Worm (Caenorhabditis elegans) whole organism, young adult: ENCODE data around the gene polh-1.

Source experiments
- B0336.3 ChIP-seq: fragments of 200-800 bp; sonication (Bioruptor generic); IDR thresholded peaks from 2 replicates; pipeline ENCODE4 v1.3.6; 2022; ENCODE audit warnings: missing genetic modification characterization, missing compliant biosample characterization
- F39B2.1 ChIP-seq: fragments of 200-800 bp; sonication (Bioruptor generic); IDR thresholded peaks from 2 replicates; pipeline ENCODE4 v1.3.6; 2022; ENCODE audit warnings: missing genetic modification reagents, missing genetic modification characterization, missing compliant biosample characterization
- F55B11.4 ChIP-seq: sonication (generic microtip); optimal IDR thresholded peaks from 2 replicates; lab custom pipeline; 2016; ENCODE audit warnings: missing compliant biosample characterization, missing genetic modification characterization, borderline replicate concordance; ENCODE audit not compliant: insufficient read depth
- T26A5.8 ChIP-seq: sonication (generic microtip); optimal IDR thresholded peaks from 2 replicates; lab custom pipeline; 2016; ENCODE audit warnings: missing genetic modification characterization, missing compliant biosample characterization
- Y67H2A.10 ChIP-seq: fragments of 200-800 bp; sonication (Bioruptor generic); conservative IDR thresholded peaks from 2 replicates; pipeline ENCODE4 v1.3.6; 2022; ENCODE audit warnings: missing genetic modification reagents, missing genetic modification characterization, missing compliant biosample characterization
- Y95B8A.8 ChIP-seq: fragments of 200-800 bp; sonication (Bioruptor generic); IDR thresholded peaks from 2 replicates; pipeline ENCODE4 v1.3.6; 2022; ENCODE audit warnings: missing genetic modification reagents, missing genetic modification characterization, missing compliant biosample characterization
- aptf-2 ChIP-seq: fragments of 200-800 bp; sonication (Bioruptor generic); conservative IDR thresholded peaks from 2 replicates; pipeline ENCODE4 v1.3.6; 2022; ENCODE audit warnings: missing genetic modification reagents, missing genetic modification characterization, missing compliant biosample characterization
- athp-1 ChIP-seq: sonication (generic microtip); optimal IDR thresholded peaks from 2 replicates; lab custom pipeline; 2017; ENCODE audit warnings: mild to moderate bottlenecking, missing genetic modification characterization, missing compliant biosample characterization
- bed-1 ChIP-seq: fragments of 200-800 bp; sonication (Bioruptor generic); IDR thresholded peaks from 2 replicates; pipeline ENCODE4 v1.3.6; 2022; ENCODE audit warnings: missing genetic modification reagents, missing genetic modification characterization, missing compliant biosample characterization
- ceh-27 ChIP-seq: fragments of 200-800 bp; sonication (Bioruptor generic); optimal IDR thresholded peaks from 2 replicates; lab custom pipeline; 2018; ENCODE audit warnings: mild to moderate bottlenecking, missing genetic modification characterization, moderate library complexity, missing compliant biosample characterization
- ceh-40 ChIP-seq: fragments of 200-800 bp; sonication (Bioruptor generic); IDR thresholded peaks from 2 replicates; pipeline ENCODE4 v1.3.6; 2022; ENCODE audit warnings: missing genetic modification characterization, missing compliant biosample characterization
- chd-7 ChIP-seq: sonication (generic microtip); optimal IDR thresholded peaks from 2 replicates; lab custom pipeline; 2016; ENCODE audit warnings: mild to moderate bottlenecking, missing genetic modification characterization, moderate library complexity, missing compliant biosample characterization
- dox-1 ChIP-seq: fragments of 200-800 bp; sonication (Bioruptor generic); IDR thresholded peaks from 2 replicates; pipeline ENCODE4 v1.3.6; 2022; ENCODE audit warnings: missing genetic modification reagents, missing genetic modification characterization, missing compliant biosample characterization
- dpl-1 ChIP-seq: fragments of 150-350 bp; optimal IDR thresholded peaks from 2 replicates; lab custom pipeline; 2014; ENCODE audit warnings: missing biosample characterization, missing genetic modification reagents, missing genetic modification characterization
- egl-44 ChIP-seq: fragments of 200-800 bp; sonication (Bioruptor generic); IDR thresholded peaks from 2 replicates; pipeline ENCODE4 v1.3.6; 2022; ENCODE audit warnings: missing genetic modification reagents, missing genetic modification characterization, missing compliant biosample characterization
- egrh-3 ChIP-seq: fragments of 200-800 bp; sonication (Bioruptor generic); IDR thresholded peaks from 2 replicates; pipeline ENCODE4 v1.3.6; 2022; ENCODE audit warnings: missing genetic modification reagents, missing genetic modification characterization, missing compliant biosample characterization
- ekl-4 ChIP-seq: fragments of 200-800 bp; sonication (Bioruptor generic); IDR thresholded peaks from 2 replicates; pipeline ENCODE4 v1.3.6; 2022; ENCODE audit warnings: missing genetic modification reagents, missing genetic modification characterization, missing compliant biosample characterization
- fkh-3 ChIP-seq: sonication (generic microtip); optimal IDR thresholded peaks from 2 replicates; lab custom pipeline; 2016; ENCODE audit warnings: mild to moderate bottlenecking, missing genetic modification characterization, missing compliant biosample characterization
- hlh-12 ChIP-seq: sonication (generic microtip); optimal IDR thresholded peaks from 2 replicates; lab custom pipeline; 2016; ENCODE audit warnings: missing genetic modification characterization, missing compliant biosample characterization
- lag-1 ChIP-seq: fragments of 200-800 bp; sonication (Bioruptor generic); IDR thresholded peaks from 2 replicates; pipeline ENCODE4 v1.3.6; 2022; ENCODE audit warnings: missing genetic modification reagents, missing genetic modification characterization, missing compliant biosample characterization
- lin-26 ChIP-seq: fragments of 200-800 bp; sonication (Bioruptor generic); IDR thresholded peaks from 2 replicates; pipeline ENCODE4 v1.3.6; 2022; ENCODE audit warnings: missing genetic modification reagents, missing genetic modification characterization, missing compliant biosample characterization
- lin-54 ChIP-seq: fragments of 200-800 bp; sonication (Bioruptor generic); optimal IDR thresholded peaks from 2 replicates; lab custom pipeline; 2018; ENCODE audit warnings: mild to moderate bottlenecking, missing genetic modification characterization, missing compliant biosample characterization
- lir-1 ChIP-seq: fragments of 200-800 bp; sonication (Bioruptor generic); conservative IDR thresholded peaks from 2 replicates; pipeline ENCODE4 v1.3.6; 2022; ENCODE audit warnings: missing genetic modification reagents, missing genetic modification characterization, missing compliant biosample characterization
- lsy-27 ChIP-seq: sonication (generic microtip); optimal IDR thresholded peaks from 2 replicates; lab custom pipeline; 2017; ENCODE audit warnings: missing genetic modification characterization, mild to moderate bottlenecking, missing compliant biosample characterization, antibody characterized with exemption, missing genotype, borderline replicate concordance; ENCODE audit not compliant: insufficient read depth
- madf-6 ChIP-seq: fragments of 200-800 bp; sonication (Bioruptor generic); IDR thresholded peaks from 2 replicates; pipeline ENCODE4 v1.3.6; 2022; ENCODE audit warnings: missing genetic modification reagents, missing genetic modification characterization, missing compliant biosample characterization
- mcd-1 ChIP-seq: fragments of 200-800 bp; sonication (Bioruptor generic); IDR thresholded peaks from 2 replicates; pipeline ENCODE4 v1.3.6; 2022; ENCODE audit warnings: missing genetic modification reagents, missing genetic modification characterization, missing compliant biosample characterization
- mxl-1 ChIP-seq: sonication (generic microtip); optimal IDR thresholded peaks from 2 replicates; lab custom pipeline; 2016; ENCODE audit warnings: missing genetic modification characterization, missing compliant biosample characterization
- nfya-1 ChIP-seq: sonication (generic microtip); optimal IDR thresholded peaks from 2 replicates; lab custom pipeline; 2017; ENCODE audit warnings: antibody characterized with exemption, missing compliant biosample characterization, missing genetic modification characterization, borderline replicate concordance; ENCODE audit not compliant: insufficient read depth
- nfya-2 ChIP-seq: fragments of 200-800 bp; sonication (Bioruptor generic); IDR thresholded peaks from 2 replicates; pipeline ENCODE4 v1.3.6; 2022; ENCODE audit warnings: missing genetic modification reagents, missing genetic modification characterization, missing compliant biosample characterization
- nfyb-1 ChIP-seq: fragments of 200-800 bp; sonication (Bioruptor generic); IDR thresholded peaks from 2 replicates; pipeline ENCODE4 v1.3.6; 2022; ENCODE audit warnings: missing genetic modification reagents, missing genetic modification characterization, missing compliant biosample characterization
- nhr-179 ChIP-seq: sonication (generic microtip); optimal IDR thresholded peaks from 2 replicates; lab custom pipeline; 2016; ENCODE audit warnings: mild to moderate bottlenecking, missing genetic modification characterization, missing compliant biosample characterization
- tbp1 ChIP-seq: fragments of 200-800 bp; sonication (Bioruptor generic); optimal IDR thresholded peaks from 2 replicates; lab custom pipeline; 2018; ENCODE audit warnings: mild to moderate bottlenecking, missing genetic modification characterization, missing compliant biosample characterization
- tlf-1 ChIP-seq: fragments of 200-800 bp; sonication (Bioruptor generic); optimal IDR thresholded peaks from 2 replicates; lab custom pipeline; 2018; ENCODE audit warnings: mild to moderate bottlenecking, missing genetic modification characterization, missing compliant biosample characterization
- unc-130 ChIP-seq: sonication (generic microtip); optimal IDR thresholded peaks from 2 replicates; lab custom pipeline; 2016; ENCODE audit warnings: missing genetic modification reagents, missing genetic modification characterization, missing compliant biosample characterization
- xnd-1 ChIP-seq: sonication (generic microtip); optimal IDR thresholded peaks from 2 replicates; lab custom pipeline; 2016; ENCODE audit warnings: missing genotype, missing genetic modification reagents, missing genetic modification characterization, missing compliant biosample characterization
- zfh-2 ChIP-seq: fragments of 200-800 bp; sonication (Bioruptor generic); conservative IDR thresholded peaks from 2 replicates; pipeline ENCODE4 v1.3.6; 2022; ENCODE audit warnings: missing genetic modification reagents, missing genetic modification characterization, missing compliant biosample characterization
- ztf-22 ChIP-seq: fragments of 200-800 bp; sonication (Bioruptor generic); optimal IDR thresholded peaks from 2 replicates; lab custom pipeline; 2018; ENCODE audit warnings: mild to moderate bottlenecking, missing genetic modification characterization, moderate library complexity, missing compliant biosample characterization
- ztf-28 ChIP-seq: fragments of 200-800 bp; sonication (Bioruptor generic); IDR thresholded peaks from 2 replicates; pipeline ENCODE4 v1.3.6; 2022; ENCODE audit warnings: missing genetic modification reagents, missing genetic modification characterization, missing compliant biosample characterization
- ztf-6 ChIP-seq: fragments of 200-800 bp; sonication (Bioruptor generic); IDR thresholded peaks from 2 replicates; pipeline ENCODE4 v1.3.6; 2022; ENCODE audit warnings: missing genetic modification reagents, missing genetic modification characterization, missing compliant biosample characterization

polh-1 gene

DNA sequence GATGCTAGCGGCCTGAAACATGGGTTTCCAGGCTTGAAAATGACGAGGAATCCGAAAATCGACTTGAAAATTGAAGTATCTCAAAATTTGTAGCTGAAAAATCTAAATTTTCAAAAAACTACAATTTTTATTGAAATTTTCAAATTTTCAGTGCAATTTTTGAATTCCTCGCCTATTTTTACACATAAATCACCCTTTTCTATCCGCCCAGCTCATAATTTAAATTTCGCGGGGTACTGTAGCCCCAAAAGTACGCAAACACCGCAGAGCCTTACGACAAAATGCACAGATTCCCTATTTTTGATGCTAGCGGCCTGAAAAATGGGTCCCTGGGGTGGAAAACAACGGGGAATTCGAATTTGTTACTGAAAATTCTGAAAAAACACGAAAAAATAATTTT is 18.6 kb downstream of the polh-1 start:
- TF ChIP-seq ztf-22 (GFP tag; lab: Kevin White, UChicago): no peak
- TF ChIP-seq ceh-27 (GFP tag; lab: Kevin White, UChicago): no peak
- no peak for TF ChIP-seq lag-1 (GFP tag; lab: Robert Waterston, UW)
- TF ChIP-seq dox-1 (GFP tag; lab: Robert Waterston, UW): no peak
- no peak for TF ChIP-seq zfh-2 (GFP tag; lab: Robert Waterston, UW)
- TF ChIP-seq xnd-1 (tag; lab: Kevin White, UChicago): no peak
- no peak for TF ChIP-seq lir-1 (GFP tag; lab: Robert Waterston, UW)
- no peak for TF ChIP-seq Y95B8A.8 (GFP tag; lab: Robert Waterston, UW)
- TF ChIP-seq mcd-1 (GFP tag; lab: Robert Waterston, UW): no peak
- no peak for TF ChIP-seq nfya-2 (GFP tag; lab: Robert Waterston, UW)
- no peak for TF ChIP-seq athp-1 (tag; lab: Kevin White, UChicago)
- no peak for TF ChIP-seq mxl-1 (tag; lab: Kevin White, UChicago)
- no peak for TF ChIP-seq ceh-40 (GFP tag; lab: Robert Waterston, UW)
- TF ChIP-seq ztf-28 (GFP tag; lab: Robert Waterston, UW): no peak
- no peak for TF ChIP-seq madf-6
- TF ChIP-seq, all 124 proteins: peak for 0

DNA sequence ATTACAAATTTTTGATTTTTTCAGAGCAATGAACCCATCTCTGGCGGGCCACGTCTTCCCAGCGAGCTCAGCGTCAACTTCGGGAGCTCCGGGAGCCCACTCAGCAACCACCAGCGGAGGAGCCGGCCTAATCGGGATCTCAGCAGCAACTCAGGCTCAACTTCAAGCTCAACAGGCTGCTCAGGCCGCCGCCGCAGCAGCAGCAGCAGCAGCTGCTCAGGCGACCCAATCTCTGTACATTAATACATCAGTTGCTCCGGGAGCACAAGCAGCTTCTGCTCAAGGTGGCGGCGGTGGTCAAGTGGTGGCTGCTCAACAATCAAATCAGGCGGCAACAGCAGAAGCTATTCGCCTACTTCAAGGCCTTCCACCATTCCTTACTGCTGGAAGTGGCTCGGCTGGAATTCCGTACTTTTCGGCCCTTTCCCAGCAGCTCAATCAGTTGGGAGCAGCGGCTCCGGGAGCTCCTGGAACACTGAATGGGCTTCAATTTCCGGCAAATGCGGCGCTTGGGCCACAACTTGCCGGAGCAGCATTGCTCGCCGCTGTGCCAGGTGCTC is 19.3 kb downstream of the polh-1 start:
- TF ChIP-seq zfh-2 (GFP tag; lab: Robert Waterston, UW): peak; percentile 89
- TF ChIP-seq ekl-4 (GFP tag; lab: Robert Waterston, UW): no peak
- TF ChIP-seq ztf-6 (GFP tag; lab: Robert Waterston, UW): no peak
- no peak for TF ChIP-seq F39B2.1
- TF ChIP-seq fkh-3 (tag; lab: Kevin White, UChicago): no peak
- TF ChIP-seq lsy-27 (tag; lab: Kevin White, UChicago): no peak
- no peak for TF ChIP-seq tlf-1 (GFP tag; lab: Kevin White, UChicago)
- no peak for TF ChIP-seq chd-7 (tag; lab: Kevin White, UChicago)
- TF ChIP-seq egrh-3 (GFP tag; lab: Robert Waterston, UW): peak; percentile 91
- no peak for TF ChIP-seq hlh-12

DNA sequence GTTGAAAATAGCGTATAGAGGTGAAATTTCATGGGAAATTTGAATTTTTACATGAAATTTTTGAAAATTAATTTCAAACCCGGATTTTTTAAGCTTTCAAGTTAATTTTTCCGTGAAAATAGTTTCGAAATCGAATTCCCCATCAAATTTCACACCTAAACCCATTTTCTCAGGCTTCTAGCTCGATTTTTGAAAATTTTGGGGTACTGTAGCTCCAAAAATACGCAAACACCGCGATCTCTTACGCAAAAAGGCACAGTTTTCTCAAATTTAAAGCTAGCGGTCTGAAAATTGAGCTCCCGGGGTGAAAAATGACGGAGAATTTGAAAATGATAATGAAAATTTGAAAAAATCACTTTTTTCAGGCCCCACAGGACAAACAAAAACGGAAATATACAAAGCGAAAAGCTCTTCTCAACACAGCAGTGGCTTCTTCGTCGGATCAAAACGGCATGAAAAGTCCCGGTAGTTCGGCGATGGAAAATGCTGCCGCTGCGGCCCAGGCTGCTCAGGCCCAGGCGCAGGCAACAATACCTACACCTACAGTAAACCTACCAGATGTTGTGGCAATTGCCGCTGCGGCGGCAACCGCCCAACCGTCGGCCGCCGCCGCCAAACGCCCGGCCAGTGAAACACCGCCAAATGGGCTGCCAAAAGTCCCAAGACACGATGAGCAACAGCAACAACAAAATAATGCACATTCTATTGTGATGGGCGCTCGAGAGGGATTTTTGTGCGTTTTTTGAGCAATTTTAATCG is 21.1 kb downstream of the polh-1 start:
- TF ChIP-seq aptf-2: no peak
- TF ChIP-seq nfyb-1: 0 out of 2 replicates have a peak, but pooled peaks have one; percentile 43
- TF ChIP-seq lin-54: no peak
- TF ChIP-seq unc-130: no peak
- no peak for TF ChIP-seq bed-1
- no peak for TF ChIP-seq ztf-22 (GFP tag; lab: Kevin White, UChicago)
- no peak for TF ChIP-seq lin-26 (GFP tag; lab: Robert Waterston, UW)
- TF ChIP-seq dpl-1 (GFP tag; lab: Kevin White, UChicago): no peak
- no peak for TF ChIP-seq lsy-27 (tag; lab: Kevin White, UChicago)
- no peak for TF ChIP-seq nfya-1 (tag; lab: Kevin White, UChicago)
- TF ChIP-seq zfh-2 (GFP tag; lab: Robert Waterston, UW): peak; percentile 77
- no peak for TF ChIP-seq F55B11.4
- TF ChIP-seq Y67H2A.10 (GFP tag; lab: Robert Waterston, UW): no peak
- no peak for TF ChIP-seq T26A5.8 (tag; lab: Kevin White, UChicago)
- no peak for TF ChIP-seq B0336.3 (GFP tag; lab: Robert Waterston, UW)
- no peak for TF ChIP-seq lag-1 (GFP tag; lab: Robert Waterston, UW)
- no peak for TF ChIP-seq tbp1 (GFP tag; lab: Kevin White, UChicago)
- peak; percentile 7; the same call in 1 of the 2 replicates for TF ChIP-seq egrh-3 (GFP tag; lab: Robert Waterston, UW)
- no peak for TF ChIP-seq egl-44 (GFP tag; lab: Robert Waterston, UW)
- no peak for TF ChIP-seq tlf-1 (GFP tag; lab: Kevin White, UChicago)
- TF ChIP-seq nhr-179: no peak
- TF ChIP-seq, all 124 proteins: peak for 3
